Worm (Caenorhabditis elegans): ENCODE measurements around the gene C45G9.4.

C45G9.4 gene

ce11 chrIII:5024393-5024964 is 38.0 kb upstream of the C45G9.4 start, which contains the start of gene pcf-11 (continued):
- TF ChIP-seq rcor-1 (GFP tag; IDR thresholded peaks at IDR 0.05) (no peak), F23B12.7 (tag; optimal IDR thresholded peaks at IDR 0.05; ENCODE audit: insufficient read depth) (peak; percentile 3), snpc-1.3 (tag; optimal IDR thresholded peaks at IDR 0.05; ENCODE audit: insufficient read depth) (peak; percentile 12), lag-1 (GFP tag; IDR thresholded peaks at IDR 0.05) (no peak), ztf-22 (GFP tag; optimal IDR thresholded peaks at IDR 0.05) (no peak), C06A6.2 (GFP tag; conservative IDR thresholded peaks at IDR 0.05) (0 out of 2 replicates have a peak, but pooled peaks have one; percentile 13), tlf-1 (GFP tag; optimal IDR thresholded peaks at IDR 0.05) (peak; percentile 54), dpl-1 (GFP tag; optimal IDR thresholded peaks at IDR 0.05) (no peak), sptf-2 (GFP tag; optimal IDR thresholded peaks at IDR 0.05) (no peak), cebp-1 (GFP tag; IDR thresholded peaks at IDR 0.05) (no peak), cebp-1 (tag; optimal IDR thresholded peaks at IDR 0.05) (peak; percentile 47), snpc-1.1 (tag; optimal IDR thresholded peaks at IDR 0.05; ENCODE audit: insufficient read depth) (no peak), ekl-4 (GFP tag; IDR thresholded peaks at IDR 0.05) (0 out of 2 replicates have a peak, but pooled peaks have one; percentile 20), egl-18 (GFP tag; IDR thresholded peaks at IDR 0.05) (no peak)

ce11 chrIII:5025136-5025629 is 37.3 kb upstream of the C45G9.4 start:
- TF ChIP-seq tlf-1 (GFP tag; optimal IDR thresholded peaks at IDR 0.05), result peak; percentile 67
- TF ChIP-seq egl-44 (GFP tag; IDR thresholded peaks at IDR 0.05), result no peak; the same call in 1 of the 2 replicates
- peak; percentile 57 for TF ChIP-seq rcor-1 (GFP tag; IDR thresholded peaks at IDR 0.05)
- no peak for TF ChIP-seq unc-62 (GFP tag; optimal IDR thresholded peaks at IDR 0.05)
- peak; percentile 68 for TF ChIP-seq B0035.1 (tag; optimal IDR thresholded peaks at IDR 0.05)
- TF ChIP-seq B0336.3 (GFP tag; IDR thresholded peaks at IDR 0.05), result no peak; the same call in none of the 2 replicates
- TF ChIP-seq dpl-1 (GFP tag; optimal IDR thresholded peaks at IDR 0.05), result no peak
- 0 out of 2 replicates have a peak, but pooled peaks have one; percentile 19 for TF ChIP-seq ztf-28 (GFP tag; IDR thresholded peaks at IDR 0.05)
- peak; percentile 58 for TF ChIP-seq hrde-1 (tag; optimal IDR thresholded peaks at IDR 0.05; ENCODE audit: borderline replicate concordance)
- peak in 1 of 3 experiments; percentile 20 for TF ChIP-seq lin-35 (GFP tag; optimal IDR thresholded peaks at IDR 0.05)
- peak; percentile 66 for TF ChIP-seq dox-1 (GFP tag; IDR thresholded peaks at IDR 0.05)
- TF ChIP-seq zfh-2 (GFP tag; conservative IDR thresholded peaks at IDR 0.05), result no peak
- TF ChIP-seq snpc-3.4 (tag; optimal IDR thresholded peaks at IDR 0.05), result no peak
- TF ChIP-seq tbx-9 (tag; optimal IDR thresholded peaks at IDR 0.05; ENCODE audit: borderline replicate concordance), result peak; percentile 63
- TF ChIP-seq ama-1 (optimal IDR thresholded peaks at IDR 0.05), result peak; percentile 90
- peak in 1 of 2 experiments; percentile 39 for TF ChIP-seq ama-1 (GFP tag; optimal IDR thresholded peaks at IDR 0.05)
- peak; percentile 5 for TF ChIP-seq T07F8.4 (tag; optimal IDR thresholded peaks at IDR 0.05)
- peak; percentile 45; the same call in 1 of the 2 replicates for TF ChIP-seq pbrm-1 (GFP tag; IDR thresholded peaks at IDR 0.05)
- TF ChIP-seq ceh-27 (GFP tag; optimal IDR thresholded peaks at IDR 0.05), result no peak
- no peak for TF ChIP-seq sdz-38 (tag; optimal IDR thresholded peaks at IDR 0.05)
- no peak for TF ChIP-seq ccch-3 (GFP tag; optimal IDR thresholded peaks at IDR 0.05)
- TF ChIP-seq mel-28 (tag; optimal IDR thresholded peaks at IDR 0.05; ENCODE audit: borderline replicate concordance), result peak; percentile 37
- peak; percentile 67; the same call in 1 of the 2 replicates for TF ChIP-seq Y79H2A.3 (GFP tag; conservative IDR thresholded peaks at IDR 0.05)
- peak; percentile 14 for TF ChIP-seq lsl-1 (GFP tag; optimal IDR thresholded peaks at IDR 0.05)
- TF ChIP-seq lin-54 (GFP tag; optimal IDR thresholded peaks at IDR 0.05), result peak; percentile 52
- peak; percentile 43 for TF ChIP-seq madf-10 (tag; optimal IDR thresholded peaks at IDR 0.05)
- peak; percentile 62 for TF ChIP-seq repo-1 (tag; optimal IDR thresholded peaks at IDR 0.05)
- no peak for TF ChIP-seq unc-130 (GFP tag; optimal IDR thresholded peaks at IDR 0.05)
- TF ChIP-seq nfyb-1 (GFP tag; IDR thresholded peaks at IDR 0.05), result 0 out of 2 replicates have a peak, but pooled peaks have one; percentile 65
- no peak for TF ChIP-seq dpff-1 (tag; optimal IDR thresholded peaks at IDR 0.05)
- peak; percentile 23 for TF ChIP-seq die-1 (tag; optimal IDR thresholded peaks at IDR 0.05)
- TF ChIP-seq K12H6.12 (tag; optimal IDR thresholded peaks at IDR 0.05), result no peak
- peak; percentile 48 for TF ChIP-seq athp-1 (tag; optimal IDR thresholded peaks at IDR 0.05)
- peak; percentile 9 for TF ChIP-seq nhr-80 (tag; optimal IDR thresholded peaks at IDR 0.05)
